Fruit fly (Drosophila melanogaster) whole organism, embryonic: Measurements from ENCODE around the gene CG14931.
A peak's percentile ranks its signal among the peaks of the same experiment; 100 is the strongest.

Experiments used
- Aef1 ChIP-seq: fragments of 200-800 bp; sonication (Bioruptor generic); IDR thresholded peaks from 3 replicates; pipeline ENCODE4 v1.3.6; 2022; ENCODE audit warnings: missing biosample characterization, missing genetic modification characterization
- Asciz ChIP-seq: fragments of 200-800 bp; sonication (Bioruptor generic); optimal IDR thresholded peaks from 2 replicates; lab custom pipeline; 2017; ENCODE audit warnings: missing biosample characterization, mild to moderate bottlenecking, missing genetic modification characterization, missing genetic modification reagents
- BtbVII ChIP-seq: fragments of 200-800 bp; sonication (Bioruptor generic); optimal IDR thresholded peaks from 3 replicates; lab custom pipeline; 2017; ENCODE audit warnings: missing biosample characterization, mild to moderate bottlenecking, missing genetic modification characterization
- CG10147 ChIP-seq: fragments of 200-800 bp; sonication (Bioruptor generic); optimal IDR thresholded peaks from 2 replicates; lab custom pipeline; 2019; ENCODE audit warnings: missing biosample characterization, mild to moderate bottlenecking, missing genetic modification characterization, moderate library complexity
- CG11696 ChIP-seq: fragments of 200-800 bp; sonication (Bioruptor generic); IDR thresholded peaks from 2 replicates; pipeline ENCODE4 v1.3.6; 2022; ENCODE audit warnings: missing biosample characterization, missing genetic modification characterization
- CG12219 ChIP-seq: fragments of 200-800 bp; sonication (Bioruptor generic); optimal IDR thresholded peaks from 3 replicates; lab custom pipeline; 2018; ENCODE audit warnings: missing biosample characterization, mild to moderate bottlenecking, missing genetic modification characterization
- CG13296 ChIP-seq: fragments of 200-800 bp; sonication (Bioruptor generic); optimal IDR thresholded peaks from 3 replicates; lab custom pipeline; 2018; ENCODE audit warnings: missing biosample characterization, mild to moderate bottlenecking, missing genetic modification characterization
- CG14014 ChIP-seq: fragments of 200-800 bp; sonication (Bioruptor generic); IDR thresholded peaks from 2 replicates; pipeline ENCODE4 v1.3.6; 2022; ENCODE audit warnings: missing biosample characterization, missing genetic modification characterization
- CG14710 ChIP-seq: fragments of 200-800 bp; sonication (Bioruptor generic); optimal IDR thresholded peaks from 3 replicates; lab custom pipeline; 2019; ENCODE audit warnings: missing biosample characterization, mild to moderate bottlenecking, missing genetic modification characterization, moderate library complexity
- CG15011 ChIP-seq: fragments of 200-800 bp; sonication (Bioruptor generic); optimal IDR thresholded peaks from 3 replicates; lab custom pipeline; 2018; ENCODE audit warnings: missing biosample characterization, mild to moderate bottlenecking, missing genetic modification characterization
- CG15073 ChIP-seq: fragments of 200-800 bp; sonication (Bioruptor generic); optimal IDR thresholded peaks from 2 replicates; lab custom pipeline; 2016; ENCODE audit warnings: missing biosample characterization, missing genetic modification characterization
- CG1603 ChIP-seq: fragments of 200-800 bp; sonication (Bioruptor generic); optimal IDR thresholded peaks from 2 replicates; lab custom pipeline; 2019; ENCODE audit warnings: missing biosample characterization, mild to moderate bottlenecking, missing genetic modification characterization, moderate library complexity
- CG3065 ChIP-seq: fragments of 200-800 bp; sonication (Bioruptor generic); optimal IDR thresholded peaks from 2 replicates; lab custom pipeline; 2016; ENCODE audit warnings: missing biosample characterization, missing genetic modification characterization
- CG31224 ChIP-seq: fragments of 200-800 bp; sonication (Bioruptor generic); IDR thresholded peaks from 2 replicates; pipeline ENCODE4 v1.3.6; 2022; ENCODE audit warnings: missing biosample characterization, missing genetic modification characterization
- CG31441 ChIP-seq: fragments of 200-800 bp; sonication (Bioruptor generic); IDR thresholded peaks from 2 replicates; pipeline ENCODE4 v1.3.6; 2022; ENCODE audit warnings: missing biosample characterization, missing genetic modification characterization
- CG34422 ChIP-seq: fragments of 200-800 bp; sonication (Bioruptor generic); IDR thresholded peaks from 3 replicates; pipeline ENCODE4 v1.3.6; 2022; ENCODE audit warnings: missing biosample characterization, missing genetic modification characterization
- CG6175 ChIP-seq: fragments of 200-800 bp; sonication (Bioruptor generic); IDR thresholded peaks from 3 replicates; pipeline ENCODE4 v1.3.6; 2022; ENCODE audit warnings: missing biosample characterization, missing genetic modification characterization
- CG7745 ChIP-seq: fragments of 200-800 bp; sonication (Bioruptor generic); optimal IDR thresholded peaks from 2 replicates; lab custom pipeline; 2018; ENCODE audit warnings: missing biosample characterization, mild to moderate bottlenecking, missing genetic modification characterization, moderate library complexity
- CG8290 ChIP-seq, 3 experiments: fragments of 200-800 bp; sonication (Bioruptor generic); optimal IDR thresholded peaks; 2 replicates each; lab custom pipeline; 2016 to 2019; ENCODE audit warnings: missing biosample characterization in 3 of 3, missing genetic modification characterization in 3 of 3, mild to moderate bottlenecking in 2 of 3, moderate library complexity in 1 of 3
- Camta ChIP-seq: fragments of 200-800 bp; sonication (Bioruptor generic); optimal IDR thresholded peaks from 2 replicates; lab custom pipeline; 2016; ENCODE audit warnings: missing biosample characterization, missing genetic modification characterization
- Deaf1 ChIP-seq: fragments of 200-800 bp; optimal IDR thresholded peaks from 3 replicates; lab custom pipeline; 2019; ENCODE audit warnings: missing biosample characterization, mild to moderate bottlenecking, missing genetic modification characterization, moderate library complexity
- Lhr ChIP-seq: fragments of 200-800 bp; sonication (Bioruptor generic); optimal IDR thresholded peaks from 3 replicates; lab custom pipeline; 2017; ENCODE audit warnings: mild to moderate bottlenecking, missing biosample characterization, missing genetic modification reagents, missing genetic modification characterization
- Lim3 ChIP-seq: fragments of 200-800 bp; sonication (Bioruptor generic); IDR thresholded peaks from 2 replicates; pipeline ENCODE4 v1.3.6; 2022; ENCODE audit warnings: missing biosample characterization, missing genetic modification characterization
- Med ChIP-seq: fragments of 200-800 bp; sonication (Bioruptor generic); peaks from one replicate; lab custom pipeline; 2016; ENCODE audit warnings: missing biosample characterization, missing genetic modification characterization, mild to moderate bottlenecking, inconsistent platforms, moderate library complexity
- Mrtf ChIP-seq: fragments of 200-800 bp; sonication (Bioruptor generic); IDR thresholded peaks from 3 replicates; pipeline ENCODE4 v1.3.6; 2022; ENCODE audit warnings: missing biosample characterization, missing genetic modification characterization
- Nf-YA ChIP-seq: fragments of 200-800 bp; sonication (Bioruptor generic); IDR thresholded peaks from 2 replicates; pipeline ENCODE4 v1.3.6; 2022; ENCODE audit warnings: missing biosample characterization, missing genetic modification characterization
- Nf-YC ChIP-seq: fragments of 200-800 bp; optimal IDR thresholded peaks from 3 replicates; lab custom pipeline; 2019; ENCODE audit warnings: missing biosample characterization, mild to moderate bottlenecking, missing genetic modification characterization, moderate library complexity
- Ravus ChIP-seq: fragments of 200-800 bp; sonication (Bioruptor generic); IDR thresholded peaks from 2 replicates; pipeline ENCODE4 v1.3.6; 2022; ENCODE audit warnings: missing biosample characterization, missing genetic modification characterization
- Rx ChIP-seq: fragments of 200-800 bp; sonication (Bioruptor generic); IDR thresholded peaks from 2 replicates; pipeline ENCODE4 v1.3.6; 2022; ENCODE audit warnings: missing biosample characterization, missing genetic modification characterization
- Sin3A ChIP-seq: fragments of >200 bp; optimal IDR thresholded peaks from 2 replicates; lab custom pipeline; 2018
- Sox102F ChIP-seq: fragments of 200-800 bp; sonication (Bioruptor generic); optimal IDR thresholded peaks from 2 replicates; lab custom pipeline; 2018; ENCODE audit warnings: missing biosample characterization, mild to moderate bottlenecking, missing genetic modification characterization, moderate library complexity
- Spps ChIP-seq: fragments of 200-800 bp; sonication (Bioruptor generic); optimal IDR thresholded peaks from 2 replicates; lab custom pipeline; 2018; ENCODE audit warnings: missing biosample characterization, mild to moderate bottlenecking, missing genetic modification characterization
- amos ChIP-seq: fragments of 200-800 bp; sonication (Bioruptor generic); IDR thresholded peaks from 2 replicates; pipeline ENCODE4 v1.3.6; 2022; ENCODE audit warnings: missing biosample characterization, missing genetic modification characterization; ENCODE audit not compliant: partially characterized antibody
- br ChIP-seq: fragments of >200 bp; optimal IDR thresholded peaks from 2 replicates; lab custom pipeline; 2017
- caup ChIP-seq: fragments of 200-800 bp; sonication (Bioruptor generic); optimal IDR thresholded peaks from 3 replicates; lab custom pipeline; 2017; ENCODE audit warnings: missing biosample characterization, mild to moderate bottlenecking, missing genetic modification characterization, moderate library complexity; ENCODE audit not compliant: severe bottlenecking
- crol ChIP-seq: fragments of 200-800 bp; sonication (Bioruptor generic); IDR thresholded peaks from 2 replicates; pipeline ENCODE4 v1.3.6; 2022; ENCODE audit warnings: missing biosample characterization, missing genetic modification characterization
- eve ChIP-seq, 2 experiments: fragments of >200 bp; optimal IDR thresholded peaks; 2 replicates each; lab custom pipeline; 2017; ENCODE audit warnings: missing biosample characterization in 2 of 2, missing genetic modification characterization in 2 of 2
- fd64A ChIP-seq: fragments of 200-800 bp; sonication (Bioruptor generic); optimal IDR thresholded peaks from 3 replicates; lab custom pipeline; 2018; ENCODE audit warnings: missing biosample characterization, mild to moderate bottlenecking, missing genetic modification characterization
- mirr ChIP-seq: fragments of 200-800 bp; sonication (Bioruptor generic); optimal IDR thresholded peaks from 3 replicates; lab custom pipeline; 2018; ENCODE audit warnings: missing biosample characterization, mild to moderate bottlenecking, missing genetic modification characterization
- nom ChIP-seq: fragments of 200-800 bp; sonication (Bioruptor generic); optimal IDR thresholded peaks from 2 replicates; lab custom pipeline; 2017; ENCODE audit warnings: missing biosample characterization, missing genetic modification characterization, mild to moderate bottlenecking, moderate library complexity, missing genetic modification reagents
- peb ChIP-seq: fragments of 200-800 bp; sonication (Bioruptor generic); IDR thresholded peaks from 2 replicates; pipeline ENCODE4 v1.3.6; 2022; ENCODE audit warnings: missing biosample characterization, missing genetic modification characterization
- psq ChIP-seq: fragments of 200-800 bp; sonication (Bioruptor generic); optimal IDR thresholded peaks from 2 replicates; lab custom pipeline; 2017; ENCODE audit warnings: missing biosample characterization, missing genetic modification characterization
- sd ChIP-seq: fragments of 200-800 bp; sonication (Bioruptor generic); optimal IDR thresholded peaks from 3 replicates; lab custom pipeline; 2018; ENCODE audit warnings: missing biosample characterization, mild to moderate bottlenecking, missing genetic modification characterization, moderate library complexity
- sug ChIP-seq: fragments of 200-800 bp; optimal IDR thresholded peaks from 2 replicates; lab custom pipeline; 2019; ENCODE audit warnings: missing biosample characterization, mild to moderate bottlenecking, missing genetic modification characterization, moderate library complexity
- tio ChIP-seq: fragments of 200-800 bp; sonication (Bioruptor generic); optimal IDR thresholded peaks from 2 replicates; lab custom pipeline; 2017; ENCODE audit warnings: missing biosample characterization, missing genetic modification characterization, inconsistent platforms
- toy ChIP-seq: fragments of 200-800 bp; sonication (Bioruptor generic); IDR thresholded peaks from 2 replicates; pipeline ENCODE4 v1.3.6; 2022; ENCODE audit warnings: missing biosample characterization, missing genetic modification characterization
- vfl ChIP-seq: fragments of 200-800 bp; sonication (Bioruptor generic); optimal IDR thresholded peaks from 2 replicates; lab custom pipeline; 2016; ENCODE audit warnings: missing biosample characterization, missing genetic modification characterization
- wdn ChIP-seq: fragments of 200-800 bp; sonication (Bioruptor generic); IDR thresholded peaks from 2 replicates; pipeline ENCODE4 v1.3.6; 2022; ENCODE audit warnings: missing biosample characterization, missing genetic modification characterization
- z ChIP-seq: fragments of 200-800 bp; sonication (Bioruptor generic); IDR thresholded peaks from 3 replicates; pipeline ENCODE4 v1.3.6; 2022; ENCODE audit warnings: missing biosample characterization, missing genetic modification characterization
- zfh2 ChIP-seq: fragments of 200-800 bp; sonication (Bioruptor generic); optimal IDR thresholded peaks from 2 replicates; lab custom pipeline; 2016; ENCODE audit warnings: missing biosample characterization, missing genetic modification characterization

Gene CG14931

DNA sequence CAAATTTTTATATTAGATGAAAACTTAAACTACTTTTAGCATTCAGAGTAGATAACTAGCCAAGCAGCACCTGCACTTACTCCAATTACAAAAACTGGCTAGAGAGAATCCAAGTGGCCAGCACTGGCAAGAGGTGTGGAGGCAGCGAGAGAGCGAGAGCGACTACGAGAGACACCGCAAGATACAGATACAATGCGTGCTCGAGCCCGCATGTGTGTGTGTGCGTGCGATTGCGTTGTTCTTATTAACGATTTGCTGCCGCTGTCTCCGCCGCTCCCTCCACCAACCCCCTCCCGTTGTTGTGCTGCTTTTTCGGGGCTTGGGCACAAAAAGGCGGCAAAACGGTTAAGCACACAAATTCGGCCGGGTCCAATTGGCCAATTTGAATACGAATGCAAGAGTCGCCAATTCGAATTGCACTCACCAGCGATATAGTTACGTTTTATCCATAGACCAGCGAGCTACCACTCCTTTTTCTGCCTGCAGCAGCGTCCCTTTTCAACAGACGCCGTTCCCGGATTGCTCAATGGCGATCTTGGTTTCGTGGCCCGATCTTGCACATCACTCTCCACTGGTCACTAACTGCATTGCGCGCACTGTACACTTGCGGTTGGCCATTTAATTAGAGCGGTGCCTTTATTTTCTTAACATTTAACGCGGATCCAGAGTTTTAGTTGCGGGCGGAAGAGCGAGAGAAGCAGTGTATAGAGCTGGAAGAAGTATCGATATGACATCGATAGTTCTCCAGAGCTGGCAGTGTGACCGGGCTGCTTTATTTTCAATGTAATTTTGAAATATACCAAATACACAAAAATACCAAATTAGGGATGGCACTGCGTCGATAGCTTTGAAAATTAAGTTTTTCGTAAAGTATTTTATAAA lies 20.8 kb downstream of the CG14931 start, which contains the start of gene crol (continued):
- TF ChIP-seq CG7745, result no peak
- no peak for TF ChIP-seq Ravus (GFP tag; lab: Robert Waterston, UW)
- TF ChIP-seq Spps, result no peak
- no peak for TF ChIP-seq Aef1 (GFP tag; lab: Robert Waterston, UW)
- no peak for TF ChIP-seq CG13296 (GFP tag; lab: Kevin White, UChicago)
- TF ChIP-seq CG6175 (GFP tag; lab: Robert Waterston, UW), result peak; percentile 91
- TF ChIP-seq CG12219 (GFP tag; lab: Kevin White, UChicago), result no peak
- TF ChIP-seq CG10147 (GFP tag; lab: Kevin White, UChicago), result no peak
- TF ChIP-seq toy (GFP tag; lab: Robert Waterston, UW), result no peak
- no peak for TF ChIP-seq CG31224 (GFP tag; lab: Robert Waterston, UW)
- no peak for TF ChIP-seq wdn (GFP tag; lab: Robert Waterston, UW)
- no peak for TF ChIP-seq fd64A (GFP tag; lab: Kevin White, UChicago)
- no peak for TF ChIP-seq zfh2 (GFP tag; lab: Kevin White, UChicago)
- TF ChIP-seq CG14014 (GFP tag; lab: Robert Waterston, UW), result no peak
- peak; percentile 66 for TF ChIP-seq nom (GFP tag; lab: Kevin White, UChicago)
- peak; percentile 63 for TF ChIP-seq Sin3A (lab: Kevin White, UChicago)
- no peak for TF ChIP-seq z (GFP tag; lab: Robert Waterston, UW)
- TF ChIP-seq CG31441 (GFP tag; lab: Robert Waterston, UW), result peak; percentile 35; the same call in 1 of the 2 replicates
- TF ChIP-seq CG3065 (GFP tag; lab: Kevin White, UChicago), result no peak
- no peak for TF ChIP-seq CG8290 (GFP tag; optimal IDR thresholded peaks at IDR 0.05; lab: Kevin White, UChicago)
- peak in 1 of 2 experiments; percentile 64 for TF ChIP-seq CG8290 (tag; optimal IDR thresholded peaks at IDR 0.05; lab: Kevin White, UChicago)
- no peak for TF ChIP-seq br
- TF ChIP-seq Nf-YC (tag; lab: Kevin White, UChicago), result peak; percentile 15
- TF ChIP-seq Rx (GFP tag; lab: Robert Waterston, UW), result no peak
- TF ChIP-seq vfl, result no peak
- peak; percentile 90 for TF ChIP-seq amos (GFP tag; lab: Robert Waterston, UW)
- TF ChIP-seq CG1603 (tag; lab: Kevin White, UChicago), result peak; percentile 59
- no peak for TF ChIP-seq CG15073 (GFP tag; lab: Kevin White, UChicago)
- peak; percentile 28 for TF ChIP-seq sug
- no peak for TF ChIP-seq tio
- TF ChIP-seq Nf-YA (GFP tag; lab: Robert Waterston, UW), result no peak
- TF ChIP-seq peb, result no peak
- TF ChIP-seq eve (GFP tag; optimal IDR thresholded peaks at IDR 0.05; lab: Kevin White, UChicago), result no peak
- peak; percentile 55 for TF ChIP-seq mirr (GFP tag; lab: Kevin White, UChicago)
- TF ChIP-seq CG34422 (GFP tag; lab: Robert Waterston, UW), result peak; percentile 93; the same call in 2 of the 3 replicates
- TF ChIP-seq Lhr (GFP tag; lab: Kevin White, UChicago), result peak; percentile 83
- TF ChIP-seq CG15011 (GFP tag; lab: Kevin White, UChicago), result no peak
- TF ChIP-seq caup (GFP tag; lab: Kevin White, UChicago), result no peak
- TF ChIP-seq Asciz (GFP tag; lab: Kevin White, UChicago), result no peak
- TF ChIP-seq Camta (GFP tag; lab: Kevin White, UChicago), result no peak
- no peak for TF ChIP-seq CG11696 (GFP tag; lab: Robert Waterston, UW)
- TF ChIP-seq Lim3 (GFP tag; lab: Robert Waterston, UW), result no peak
- no peak for TF ChIP-seq BtbVII
- no peak for TF ChIP-seq psq (GFP tag; lab: Kevin White, UChicago)
- TF ChIP-seq Deaf1 (tag; lab: Kevin White, UChicago), result peak; percentile 93
- TF ChIP-seq CG14710 (tag; lab: Kevin White, UChicago), result peak; percentile 57
- no peak for TF ChIP-seq Mrtf (GFP tag; lab: Robert Waterston, UW)
- no peak for TF ChIP-seq sd (tag; lab: Kevin White, UChicago)
- TF ChIP-seq crol (GFP tag; lab: Robert Waterston, UW), result peak; percentile 100
- TF ChIP-seq Sox102F (GFP tag; lab: Kevin White, UChicago), result peak; percentile 7
- TF ChIP-seq Med, result peak; percentile 80
